Worm (Caenorhabditis elegans) whole organism, midembryonic: ENCODE data around the gene F47B10.4.
A peak's percentile ranks its signal among the peaks of the same experiment; 100 is the strongest.

Experiments
- T22C8.4 ChIP-seq: fragments of 200-800 bp; sonication (Bioruptor generic); IDR thresholded peaks from 2 replicates; pipeline ENCODE4 v1.3.6; 2022; ENCODE audit warnings: missing genetic modification characterization, missing compliant biosample characterization
- cog-1 ChIP-seq: sonication (generic microtip); optimal IDR thresholded peaks from 2 replicates; lab custom pipeline; 2016; ENCODE audit warnings: missing genetic modification characterization, missing compliant biosample characterization
- flt-1 ChIP-seq: fragments of 200-800 bp; sonication (Bioruptor generic); IDR thresholded peaks from 2 replicates; pipeline ENCODE4 v1.3.6; 2022; ENCODE audit warnings: missing genetic modification characterization, missing compliant biosample characterization
- klf-2 ChIP-seq: fragments of 200-800 bp; sonication (Bioruptor generic); conservative IDR thresholded peaks from 2 replicates; pipeline ENCODE4 v1.3.6; 2022; ENCODE audit warnings: missing genetic modification reagents, missing genetic modification characterization, missing compliant biosample characterization
- med-1 ChIP-seq: sonication (generic microtip); optimal IDR thresholded peaks from 2 replicates; lab custom pipeline; 2017; ENCODE audit warnings: missing genetic modification characterization, mild to moderate bottlenecking, missing compliant biosample characterization, antibody characterized with exemption, missing genetic modification reagents; ENCODE audit not compliant: insufficient read depth
- ref-1 ChIP-seq: fragments of 200-800 bp; sonication (Bioruptor generic); conservative IDR thresholded peaks from 2 replicates; pipeline ENCODE4 v1.3.6; 2022; ENCODE audit warnings: missing genetic modification reagents, missing genetic modification characterization, missing compliant biosample characterization
- tab-1 ChIP-seq: fragments of 200-800 bp; sonication (Bioruptor generic); IDR thresholded peaks from 2 replicates; pipeline ENCODE4 v1.3.6; 2022; ENCODE audit warnings: missing genetic modification characterization, missing compliant biosample characterization
- ztf-23 ChIP-seq: fragments of 200-800 bp; sonication (Bioruptor generic); IDR thresholded peaks from 2 replicates; pipeline ENCODE4 v1.3.6; 2022; ENCODE audit warnings: missing genetic modification reagents, missing genetic modification characterization, missing compliant biosample characterization
- ztf-29 ChIP-seq: fragments of 200-800 bp; sonication (Bioruptor generic); IDR thresholded peaks from 2 replicates; pipeline ENCODE4 v1.3.6; 2022; ENCODE audit warnings: missing genetic modification reagents, missing genetic modification characterization, missing compliant biosample characterization

F47B10.4 gene

ce11 chrX:10890456-10890855, 609 bp upstream of the F47B10.4 start, which contains the start of gene F47B10.5:
Gene F47B10.5, minus strand, starts transcription at chrX:10890556.
- TF ChIP-seq cog-1 = no peak

ce11 chrX:10891890-10892289, 825 bp downstream of the F47B10.4 start, which contains the start of gene F47B10.3:
Gene F47B10.3, plus strand, starts transcription at chrX:10892190.
- TF ChIP-seq cog-1 (no peak), T22C8.4 (GFP tag; lab: Robert Waterston, UW) (no peak), med-1 (no peak), flt-1 (no peak), ztf-29 (GFP tag; lab: Robert Waterston, UW) (no peak), ref-1 (GFP tag; lab: Robert Waterston, UW) (no peak), tab-1 (GFP tag; lab: Robert Waterston, UW) (no peak), ztf-23 (GFP tag; lab: Robert Waterston, UW) (no peak), klf-2 (GFP tag; lab: Robert Waterston, UW) (no peak)

ce11 chrX:10896498-10896897, 5.4 kb downstream of the F47B10.4 start, which contains the start of gene haly-1:
Gene haly-1, minus strand, starts transcription at chrX:10896598.
- TF ChIP-seq T22C8.4 (GFP tag; lab: Robert Waterston, UW) = no peak
- no peak for TF ChIP-seq klf-2 (GFP tag; lab: Robert Waterston, UW)
- TF ChIP-seq ref-1 (GFP tag; lab: Robert Waterston, UW) = no peak

- TF ChIP-seq cog-1 (no peak), flt-1 (peak; percentile 59; the same call in 1 of the 2 replicates), ref-1 (GFP tag; lab: Robert Waterston, UW) (no peak), T22C8.4 (GFP tag; lab: Robert Waterston, UW) (no peak)
These were observed 9.1 kb downstream of the F47B10.4 start, which contains the start of gene suca-1 for ce11 chrX:10900079-10900724. Gene suca-1, minus strand, starts transcription at chrX:10900114.

- TF ChIP-seq tab-1 (GFP tag; lab: Robert Waterston, UW) (no peak), klf-2 (GFP tag; lab: Robert Waterston, UW) (no peak), ztf-29 (GFP tag; lab: Robert Waterston, UW) (no peak), flt-1 (no peak), med-1 (no peak), ref-1 (GFP tag; lab: Robert Waterston, UW) (no peak), T22C8.4 (GFP tag; lab: Robert Waterston, UW) (no peak), ztf-23 (GFP tag; lab: Robert Waterston, UW) (no peak), cog-1 (no peak)
These were observed 9.9 kb downstream of the F47B10.4 start for ce11 chrX:10900952-10901351.

- TF ChIP-seq ref-1 (GFP tag; lab: Robert Waterston, UW) = no peak
- TF ChIP-seq flt-1 = no peak
- TF ChIP-seq med-1 = no peak
- TF ChIP-seq ztf-23 (GFP tag; lab: Robert Waterston, UW) = no peak
- TF ChIP-seq T22C8.4 (GFP tag; lab: Robert Waterston, UW) = no peak
- TF ChIP-seq klf-2 (GFP tag; lab: Robert Waterston, UW) = no peak
- TF ChIP-seq tab-1 (GFP tag; lab: Robert Waterston, UW) = no peak
- TF ChIP-seq ztf-29 (GFP tag; lab: Robert Waterston, UW) = no peak
These were observed 10.7 kb downstream of the F47B10.4 start for ce11 chrX:10901766-10902165.

- TF ChIP-seq tab-1 (GFP tag; lab: Robert Waterston, UW) (no peak), klf-2 (GFP tag; lab: Robert Waterston, UW) (no peak), ref-1 (GFP tag; lab: Robert Waterston, UW) (no peak), T22C8.4 (GFP tag; lab: Robert Waterston, UW) (no peak), ztf-29 (GFP tag; lab: Robert Waterston, UW) (no peak)
These were observed 11.8 kb downstream of the F47B10.4 start, which contains the start of gene acbp-3 for ce11 chrX:10902723-10903322. Gene acbp-3, plus strand, starts transcription at chrX:10903272.

- TF ChIP-seq cog-1 = no peak
- no peak for TF ChIP-seq flt-1
- no peak for TF ChIP-seq T22C8.4 (GFP tag; lab: Robert Waterston, UW)
- TF ChIP-seq ref-1 (GFP tag; lab: Robert Waterston, UW) = no peak
- TF ChIP-seq ztf-29 (GFP tag; lab: Robert Waterston, UW) = no peak
- no peak for TF ChIP-seq tab-1 (GFP tag; lab: Robert Waterston, UW)
- TF ChIP-seq med-1 = no peak
- no peak for TF ChIP-seq klf-2 (GFP tag; lab: Robert Waterston, UW)
- TF ChIP-seq ztf-23 (GFP tag; lab: Robert Waterston, UW) = no peak
These were observed 12.4 kb downstream of the F47B10.4 start for ce11 chrX:10903416-10903815.

- TF ChIP-seq klf-2 (GFP tag; lab: Robert Waterston, UW) (no peak), flt-1 (no peak), T22C8.4 (GFP tag; lab: Robert Waterston, UW) (no peak), tab-1 (GFP tag; lab: Robert Waterston, UW) (no peak), ztf-29 (GFP tag; lab: Robert Waterston, UW) (no peak), med-1 (no peak), ref-1 (GFP tag; lab: Robert Waterston, UW) (no peak), cog-1 (no peak), ztf-23 (GFP tag; lab: Robert Waterston, UW) (no peak)
These were observed 16.4 kb downstream of the F47B10.4 start for ce11 chrX:10907418-10907817.

- TF ChIP-seq ztf-23 (GFP tag; lab: Robert Waterston, UW) (no peak), tab-1 (GFP tag; lab: Robert Waterston, UW) (no peak), med-1 (no peak), T22C8.4 (GFP tag; lab: Robert Waterston, UW) (no peak), cog-1 (no peak), ref-1 (GFP tag; lab: Robert Waterston, UW) (no peak), ztf-29 (GFP tag; lab: Robert Waterston, UW) (no peak), flt-1 (no peak), klf-2 (GFP tag; lab: Robert Waterston, UW) (no peak)
These were observed 18.6 kb downstream of the F47B10.4 start for ce11 chrX:10909661-10910060.
